Fruit fly (Drosophila melanogaster) whole organism, embryonic: ENCODE results near the gene SCCRO.
A peak's percentile ranks its signal among the peaks of the same experiment; 100 is the strongest.

Experiments used
- Asciz ChIP-seq: fragments of 200-800 bp; sonication (Bioruptor generic); optimal IDR thresholded peaks from 2 replicates; lab custom pipeline; 2017; ENCODE audit warnings: missing biosample characterization, mild to moderate bottlenecking, missing genetic modification characterization, missing genetic modification reagents
- CG10147 ChIP-seq: fragments of 200-800 bp; sonication (Bioruptor generic); optimal IDR thresholded peaks from 2 replicates; lab custom pipeline; 2019; ENCODE audit warnings: missing biosample characterization, mild to moderate bottlenecking, missing genetic modification characterization, moderate library complexity
- CG10543 ChIP-seq: fragments of 200-800 bp; sonication (Bioruptor generic); optimal IDR thresholded peaks from 3 replicates; lab custom pipeline; 2017; ENCODE audit warnings: missing biosample characterization, mild to moderate bottlenecking, missing genetic modification characterization, moderate library complexity
- CG10979 ChIP-seq: fragments of 200-800 bp; sonication (Bioruptor generic); optimal IDR thresholded peaks from 2 replicates; lab custom pipeline; 2018; ENCODE audit warnings: missing biosample characterization, mild to moderate bottlenecking, missing genetic modification characterization, moderate library complexity
- CG11247 ChIP-seq: fragments of 200-800 bp; sonication (Bioruptor generic); IDR thresholded peaks from 2 replicates; pipeline ENCODE4 v1.3.6; 2022; ENCODE audit warnings: missing biosample characterization, missing genetic modification characterization
- CG11504 ChIP-seq: fragments of 200-800 bp; sonication (Bioruptor generic); optimal IDR thresholded peaks from 3 replicates; lab custom pipeline; 2019; ENCODE audit warnings: missing biosample characterization, mild to moderate bottlenecking, missing genetic modification characterization, moderate library complexity
- CG12104 ChIP-seq: fragments of 200-800 bp; sonication (Bioruptor generic); optimal IDR thresholded peaks from 3 replicates; lab custom pipeline; 2016; ENCODE audit warnings: missing biosample characterization, missing genetic modification characterization
- CG13296 ChIP-seq: fragments of 200-800 bp; sonication (Bioruptor generic); optimal IDR thresholded peaks from 3 replicates; lab custom pipeline; 2018; ENCODE audit warnings: missing biosample characterization, mild to moderate bottlenecking, missing genetic modification characterization
- CG14014 ChIP-seq: fragments of 200-800 bp; sonication (Bioruptor generic); IDR thresholded peaks from 2 replicates; pipeline ENCODE4 v1.3.6; 2022; ENCODE audit warnings: missing biosample characterization, missing genetic modification characterization
- CG14860 ChIP-seq: fragments of 200-800 bp; sonication (Bioruptor generic); IDR thresholded peaks from 3 replicates; pipeline ENCODE4 v1.3.6; 2022; ENCODE audit warnings: missing biosample characterization, missing genetic modification characterization; ENCODE audit not compliant: partially characterized antibody
- CG15514 ChIP-seq: fragments of 200-800 bp; sonication (Bioruptor generic); optimal IDR thresholded peaks from 3 replicates; lab custom pipeline; 2017; ENCODE audit warnings: missing biosample characterization, missing genetic modification characterization, mild to moderate bottlenecking, moderate library complexity, missing genetic modification reagents
- CG16813 ChIP-seq: fragments of 200-800 bp; sonication (Bioruptor generic); IDR thresholded peaks from 3 replicates; pipeline ENCODE4 v1.3.6; 2022; ENCODE audit warnings: missing biosample characterization, missing genetic modification characterization; ENCODE audit not compliant: partially characterized antibody
- CG17361 ChIP-seq: fragments of 200-800 bp; sonication (Bioruptor generic); IDR thresholded peaks from 3 replicates; pipeline ENCODE4 v1.3.6; 2022; ENCODE audit warnings: missing biosample characterization, missing genetic modification characterization
- CG34376 ChIP-seq: fragments of 200-800 bp; sonication (Bioruptor generic); optimal IDR thresholded peaks from 2 replicates; lab custom pipeline; 2018; ENCODE audit warnings: missing biosample characterization, mild to moderate bottlenecking, missing genetic modification characterization
- CG4424 ChIP-seq: fragments of 200-800 bp; sonication (Bioruptor generic); optimal IDR thresholded peaks from 3 replicates; lab custom pipeline; 2016; ENCODE audit warnings: missing biosample characterization, missing genetic modification characterization
- CG4617 ChIP-seq: fragments of 200-800 bp; sonication (Bioruptor generic); optimal IDR thresholded peaks from 3 replicates; lab custom pipeline; 2016; ENCODE audit warnings: missing biosample characterization, missing genetic modification characterization, borderline replicate concordance
- CG4820 ChIP-seq: fragments of 200-800 bp; sonication (Bioruptor generic); optimal IDR thresholded peaks from 3 replicates; lab custom pipeline; 2016; ENCODE audit warnings: missing biosample characterization, missing genetic modification characterization
- CG5180 ChIP-seq: fragments of 200-800 bp; sonication (Bioruptor generic); optimal IDR thresholded peaks from 3 replicates; lab custom pipeline; 2017; ENCODE audit warnings: missing biosample characterization, missing genetic modification characterization, mild to moderate bottlenecking, moderate library complexity, missing genetic modification reagents
- CG5245 ChIP-seq: fragments of 200-800 bp; sonication (Bioruptor generic); optimal IDR thresholded peaks from 3 replicates; lab custom pipeline; 2016; ENCODE audit warnings: missing biosample characterization, missing genetic modification characterization
- CG7963 ChIP-seq: fragments of 200-800 bp; sonication (Bioruptor generic); IDR thresholded peaks from 3 replicates; pipeline ENCODE4 v1.3.6; 2022; ENCODE audit warnings: missing biosample characterization, missing genetic modification characterization; ENCODE audit not compliant: partially characterized antibody
- CG8924 ChIP-seq: fragments of 200-800 bp; optimal IDR thresholded peaks from 3 replicates; lab custom pipeline; 2019; ENCODE audit warnings: missing biosample characterization, mild to moderate bottlenecking, missing genetic modification characterization, moderate library complexity
- CG9727 ChIP-seq: fragments of 200-800 bp; sonication (Bioruptor generic); optimal IDR thresholded peaks from 3 replicates; lab custom pipeline; 2017; ENCODE audit warnings: missing biosample characterization, mild to moderate bottlenecking, missing genetic modification characterization
- CG9932 ChIP-seq: fragments of 200-800 bp; sonication (Bioruptor generic); IDR thresholded peaks from 2 replicates; pipeline ENCODE4 v1.3.6; 2022; ENCODE audit warnings: missing biosample characterization, missing genetic modification characterization
- Dp ChIP-seq: fragments of 200-800 bp; sonication (Bioruptor generic); optimal IDR thresholded peaks from 2 replicates; lab custom pipeline; 2018; ENCODE audit warnings: missing biosample characterization, mild to moderate bottlenecking, missing genetic modification characterization, moderate library complexity
- Fer1 ChIP-seq: fragments of 200-800 bp; sonication (Bioruptor generic); optimal IDR thresholded peaks from 2 replicates; lab custom pipeline; 2017; ENCODE audit warnings: missing biosample characterization, mild to moderate bottlenecking, missing genetic modification characterization
- HLH54F ChIP-seq: fragments of 200-800 bp; sonication (Bioruptor generic); optimal IDR thresholded peaks from 3 replicates; lab custom pipeline; 2016; ENCODE audit warnings: missing biosample characterization, missing genetic modification characterization
- HmgZ ChIP-seq: fragments of 200-800 bp; sonication (Bioruptor generic); optimal IDR thresholded peaks from 2 replicates; lab custom pipeline; 2018; ENCODE audit warnings: missing biosample characterization, mild to moderate bottlenecking, missing genetic modification characterization
- Lim3 ChIP-seq: fragments of 200-800 bp; sonication (Bioruptor generic); IDR thresholded peaks from 2 replicates; pipeline ENCODE4 v1.3.6; 2022; ENCODE audit warnings: missing biosample characterization, missing genetic modification characterization
- Myb ChIP-seq: fragments of 200-800 bp; sonication (Bioruptor generic); optimal IDR thresholded peaks from 2 replicates; lab custom pipeline; 2016; ENCODE audit warnings: missing biosample characterization, missing genetic modification characterization
- Nf-YC ChIP-seq: fragments of 200-800 bp; optimal IDR thresholded peaks from 3 replicates; lab custom pipeline; 2019; ENCODE audit warnings: missing biosample characterization, mild to moderate bottlenecking, missing genetic modification characterization, moderate library complexity
- Side ChIP-seq: fragments of 200-800 bp; sonication (Bioruptor generic); optimal IDR thresholded peaks from 2 replicates; lab custom pipeline; 2016; ENCODE audit warnings: missing biosample characterization, missing genetic modification characterization
- Spps ChIP-seq: fragments of 200-800 bp; sonication (Bioruptor generic); optimal IDR thresholded peaks from 2 replicates; lab custom pipeline; 2018; ENCODE audit warnings: missing biosample characterization, mild to moderate bottlenecking, missing genetic modification characterization
- Sry-δ ChIP-seq: fragments of 200-800 bp; sonication (Bioruptor generic); optimal IDR thresholded peaks from 2 replicates; lab custom pipeline; 2016; ENCODE audit warnings: missing biosample characterization, missing genetic modification characterization
- br ChIP-seq: fragments of >200 bp; optimal IDR thresholded peaks from 2 replicates; lab custom pipeline; 2017
- caup ChIP-seq: fragments of 200-800 bp; sonication (Bioruptor generic); optimal IDR thresholded peaks from 3 replicates; lab custom pipeline; 2017; ENCODE audit warnings: missing biosample characterization, mild to moderate bottlenecking, missing genetic modification characterization, moderate library complexity; ENCODE audit not compliant: severe bottlenecking
- cg ChIP-seq: fragments of 200-800 bp; sonication (Bioruptor generic); optimal IDR thresholded peaks from 3 replicates; lab custom pipeline; 2019; ENCODE audit warnings: missing biosample characterization, mild to moderate bottlenecking, missing genetic modification characterization, moderate library complexity
- dpn ChIP-seq, 2 experiments: fragments of 200-800 bp; sonication (Bioruptor generic); optimal IDR thresholded peaks; 3 replicates each; lab custom pipeline; 2016; ENCODE audit warnings: missing biosample characterization in 2 of 2, missing genetic modification characterization in 2 of 2
- eyg ChIP-seq: fragments of 200-800 bp; sonication (Bioruptor generic); optimal IDR thresholded peaks from 3 replicates; lab custom pipeline; 2016; ENCODE audit warnings: missing biosample characterization, missing genetic modification characterization
- inv ChIP-seq: fragments of 200-800 bp; sonication (Bioruptor generic); IDR thresholded peaks from 2 replicates; pipeline ENCODE4 v1.3.6; 2022; ENCODE audit warnings: missing biosample characterization, missing genetic modification characterization; ENCODE audit not compliant: partially characterized antibody
- jigr1 ChIP-seq: fragments of 200-800 bp; sonication (Bioruptor generic); IDR thresholded peaks from 3 replicates; pipeline ENCODE4 v1.3.6; 2022; ENCODE audit warnings: missing biosample characterization, missing genetic modification characterization
- lilli ChIP-seq: fragments of 200-800 bp; sonication (Bioruptor generic); optimal IDR thresholded peaks from 3 replicates; lab custom pipeline; 2016; ENCODE audit warnings: missing biosample characterization, missing genetic modification characterization
- nmo ChIP-seq: fragments of 200-800 bp; sonication (Bioruptor generic); optimal IDR thresholded peaks from 2 replicates; lab custom pipeline; 2018; ENCODE audit warnings: missing biosample characterization, mild to moderate bottlenecking, missing genetic modification characterization, moderate library complexity
- oc ChIP-seq: fragments of 200-800 bp; sonication (Bioruptor generic); optimal IDR thresholded peaks from 2 replicates; lab custom pipeline; 2018; ENCODE audit warnings: missing biosample characterization, mild to moderate bottlenecking, missing genetic modification characterization, moderate library complexity
- org-1 ChIP-seq: fragments of 200-800 bp; sonication (Bioruptor generic); optimal IDR thresholded peaks from 2 replicates; lab custom pipeline; 2017; ENCODE audit warnings: missing biosample characterization, missing genetic modification characterization
- pb ChIP-seq: fragments of 200-800 bp; sonication (Bioruptor generic); optimal IDR thresholded peaks from 3 replicates; lab custom pipeline; 2016; ENCODE audit warnings: missing biosample characterization, missing genetic modification characterization
- trem ChIP-seq: fragments of 200-800 bp; optimal IDR thresholded peaks from 3 replicates; lab custom pipeline; 2019; ENCODE audit warnings: missing biosample characterization, mild to moderate bottlenecking, missing genetic modification characterization, moderate library complexity
- zf30C ChIP-seq: fragments of 200-800 bp; sonication (Bioruptor generic); optimal IDR thresholded peaks from 3 replicates; lab custom pipeline; 2018; ENCODE audit warnings: missing biosample characterization, mild to moderate bottlenecking, missing genetic modification characterization
- zfh2 ChIP-seq: fragments of 200-800 bp; sonication (Bioruptor generic); optimal IDR thresholded peaks from 2 replicates; lab custom pipeline; 2016; ENCODE audit warnings: missing biosample characterization, missing genetic modification characterization

Gene SCCRO

DNA sequence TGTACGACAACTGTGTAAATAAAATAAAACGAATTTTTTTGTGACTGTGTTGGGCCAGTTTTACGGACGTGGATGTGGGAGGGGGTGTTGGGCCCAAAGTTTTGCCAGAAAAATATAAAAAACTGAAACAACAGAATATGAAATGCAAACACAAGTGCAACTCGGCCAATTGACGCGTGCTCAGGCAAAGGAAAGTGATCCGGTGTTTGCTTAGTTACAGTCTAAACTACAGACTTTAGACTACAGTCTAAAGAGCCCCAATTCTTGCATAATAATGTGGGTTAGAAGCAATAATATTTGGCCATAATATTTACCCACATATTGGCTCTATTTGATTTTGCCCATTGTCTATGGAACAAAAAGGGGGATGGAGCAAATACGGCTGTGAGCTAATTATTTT is 14.4 kb upstream of the SCCRO start (continued):
- 0 out of 3 replicates have a peak, but pooled peaks have one; percentile 17 for TF ChIP-seq CG17361 (GFP tag; lab: Robert Waterston, UW)
- peak; percentile 74 for TF ChIP-seq caup
- peak; percentile 37 for TF ChIP-seq org-1 (GFP tag; lab: Kevin White, UChicago)
- peak; percentile 54 for TF ChIP-seq CG10543
- no peak for TF ChIP-seq HLH54F (GFP tag; lab: Kevin White, UChicago)
- TF ChIP-seq dpn (GFP tag; optimal IDR thresholded peaks at IDR 0.05; lab: Kevin White, UChicago) = no peak
- TF ChIP-seq jigr1 (GFP tag; lab: Robert Waterston, UW) = no peak
- no peak for TF ChIP-seq CG9727 (GFP tag; lab: Kevin White, UChicago)
- TF ChIP-seq CG4617 (GFP tag; lab: Kevin White, UChicago) = no peak
- TF ChIP-seq HmgZ (tag; lab: Kevin White, UChicago) = peak; percentile 6
- peak; percentile 10 for TF ChIP-seq CG12104 (GFP tag; lab: Kevin White, UChicago)
- TF ChIP-seq Spps (tag; lab: Kevin White, UChicago) = no peak
- peak; percentile 49 for TF ChIP-seq CG13296
- TF ChIP-seq CG14014 (GFP tag; lab: Robert Waterston, UW) = peak; percentile 13; the same call in 1 of the 2 replicates
- TF ChIP-seq CG11247 (GFP tag; lab: Robert Waterston, UW) = no peak
- no peak for TF ChIP-seq CG4820 (GFP tag; lab: Kevin White, UChicago)
- TF ChIP-seq Side (GFP tag; lab: Kevin White, UChicago) = peak; percentile 15
- TF ChIP-seq oc (tag; lab: Kevin White, UChicago) = no peak
- peak; percentile 28 for TF ChIP-seq Asciz (GFP tag; lab: Kevin White, UChicago)
- no peak for TF ChIP-seq zf30C
- no peak for TF ChIP-seq CG5245 (GFP tag; lab: Kevin White, UChicago)
- TF ChIP-seq, all 482 proteins: peak for 64

DNA sequence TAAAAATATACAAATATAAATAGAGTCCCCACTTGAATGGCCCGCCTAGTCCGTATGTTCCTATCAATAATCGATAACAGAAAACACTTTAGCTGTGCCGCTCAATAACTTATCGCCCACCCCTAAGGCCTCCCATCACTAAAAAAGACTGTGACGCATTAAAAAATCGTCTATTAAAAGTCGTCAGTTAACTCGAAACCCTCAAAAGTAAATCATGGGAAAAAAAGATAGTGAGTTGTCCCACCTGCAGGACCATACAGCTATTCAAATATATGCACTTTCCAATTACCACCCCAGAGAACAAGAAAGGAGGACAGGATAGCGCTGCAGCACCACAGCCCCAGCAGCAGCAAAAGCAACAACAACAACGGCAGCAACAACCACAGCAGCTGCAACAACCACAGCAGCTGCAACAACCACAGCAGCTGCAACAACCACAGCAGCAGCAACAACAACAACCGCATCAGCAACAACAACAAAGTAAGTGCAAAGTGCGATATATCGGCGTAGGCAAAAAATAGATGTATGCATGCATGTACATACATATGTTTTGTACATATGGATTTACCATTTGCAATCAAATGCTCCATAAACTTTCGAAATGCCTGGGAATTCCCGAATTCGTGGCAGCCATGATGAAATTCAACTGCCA is 9.1 kb upstream of the SCCRO start, which contains the start of gene AGO2:
Gene AGO2, plus strand, starts transcription at position 121 of the 652 bp plus-strand sequence.
- TF ChIP-seq CG15514 (GFP tag; lab: Kevin White, UChicago) = peak; percentile 66
- TF ChIP-seq pb = peak; percentile 39
- TF ChIP-seq lilli = peak; percentile 30
- peak; percentile 12 for TF ChIP-seq CG10979 (tag; lab: Kevin White, UChicago)
- TF ChIP-seq nmo = peak; percentile 18
- peak; percentile 52 for TF ChIP-seq cg (GFP tag; lab: Kevin White, UChicago)
- no peak for TF ChIP-seq CG9932 (GFP tag; lab: Robert Waterston, UW)
- TF ChIP-seq Sry-δ (GFP tag; lab: Kevin White, UChicago) = peak; percentile 95
- TF ChIP-seq CG34376 (GFP tag; lab: Kevin White, UChicago) = peak; percentile 12
- TF ChIP-seq br (lab: Kevin White, UChicago) = no peak
- TF ChIP-seq CG8924 (tag; lab: Kevin White, UChicago) = peak; percentile 38
- TF ChIP-seq trem (tag; lab: Kevin White, UChicago) = peak; percentile 66
- peak; percentile 59; the same call in 2 of the 3 replicates for TF ChIP-seq CG14860 (GFP tag; lab: Robert Waterston, UW)
- TF ChIP-seq CG16813 = peak; percentile 68; the same call in 2 of the 3 replicates
- peak; percentile 64; the same call in 2 of the 3 replicates for TF ChIP-seq CG7963
- peak; percentile 13 for TF ChIP-seq Fer1 (GFP tag; lab: Kevin White, UChicago)
- peak; percentile 59; the same call in 1 of the 2 replicates for TF ChIP-seq inv (GFP tag; lab: Robert Waterston, UW)
- no peak for TF ChIP-seq Lim3
- TF ChIP-seq eyg (GFP tag; lab: Kevin White, UChicago) = peak; percentile 0
- TF ChIP-seq Nf-YC (tag; lab: Kevin White, UChicago) = peak; percentile 19
- peak; percentile 38 for TF ChIP-seq CG10147
- TF ChIP-seq Dp (GFP tag; lab: Kevin White, UChicago) = peak; percentile 92
- peak; percentile 9 for TF ChIP-seq zfh2 (GFP tag; lab: Kevin White, UChicago)
- no peak for TF ChIP-seq CG4424
- TF ChIP-seq CG5180 = peak; percentile 11
- peak; percentile 26 for TF ChIP-seq Myb (GFP tag; lab: Kevin White, UChicago)
- peak; percentile 76 for TF ChIP-seq CG11504 (tag; lab: Kevin White, UChicago)
